Fruit fly (Drosophila melanogaster) whole organism, prepupa: ENCODE results near the gene Acph-1.
A peak's percentile ranks its signal among the peaks of the same experiment; 100 is the strongest.

Experiments used
- Blimp-1 ChIP-seq: fragments of 200-800 bp; sonication (Bioruptor generic); optimal IDR thresholded peaks from 3 replicates; lab custom pipeline; 2017; ENCODE audit warnings: missing biosample characterization, missing genetic modification characterization, mild to moderate bottlenecking, moderate library complexity, missing genetic modification reagents
- CG10631 ChIP-seq: fragments of 200-800 bp; sonication (Bioruptor generic); optimal IDR thresholded peaks from 2 replicates; lab custom pipeline; 2016; ENCODE audit warnings: missing biosample characterization, missing genetic modification characterization
- CG10669 ChIP-seq: fragments of 200-800 bp; sonication (Bioruptor generic); optimal IDR thresholded peaks from 3 replicates; lab custom pipeline; 2018; ENCODE audit warnings: missing biosample characterization, mild to moderate bottlenecking, missing genetic modification characterization, moderate library complexity
- CG11294 ChIP-seq: fragments of 200-800 bp; sonication (Bioruptor generic); IDR thresholded peaks from 2 replicates; pipeline ENCODE4 v1.3.6; 2022; ENCODE audit warnings: missing biosample characterization, missing genetic modification characterization
- CG11762 ChIP-seq: fragments of 200-800 bp; sonication (Bioruptor generic); optimal IDR thresholded peaks from 3 replicates; lab custom pipeline; 2016; ENCODE audit warnings: missing biosample characterization, missing genetic modification characterization; ENCODE audit not compliant: insufficient read depth
- CG15336 ChIP-seq: fragments of 200-800 bp; sonication (Bioruptor generic); IDR thresholded peaks from 2 replicates; pipeline ENCODE4 v1.3.6; 2022; ENCODE audit warnings: missing biosample characterization, missing genetic modification characterization
- CG1621 ChIP-seq: fragments of 200-800 bp; sonication (Bioruptor generic); optimal IDR thresholded peaks from 3 replicates; lab custom pipeline; 2018; ENCODE audit warnings: missing biosample characterization, mild to moderate bottlenecking, missing genetic modification characterization
- CG16779 ChIP-seq: fragments of 200-800 bp; sonication (Bioruptor generic); optimal IDR thresholded peaks from 3 replicates; lab custom pipeline; 2017; ENCODE audit warnings: missing biosample characterization, mild to moderate bottlenecking, missing genetic modification characterization
- CG3032 ChIP-seq: fragments of 200-800 bp; optimal IDR thresholded peaks from 2 replicates; lab custom pipeline; 2019; ENCODE audit warnings: missing biosample characterization, mild to moderate bottlenecking, missing genetic modification characterization, moderate library complexity
- CG31627 ChIP-seq: fragments of 200-800 bp; sonication (Bioruptor generic); optimal IDR thresholded peaks from 3 replicates; lab custom pipeline; 2016; ENCODE audit warnings: missing biosample characterization, missing genetic modification characterization
- CG32006 ChIP-seq: fragments of 200-800 bp; sonication (Bioruptor generic); optimal IDR thresholded peaks from 3 replicates; lab custom pipeline; 2017; ENCODE audit warnings: missing biosample characterization, mild to moderate bottlenecking, missing genetic modification characterization
- CG3919 ChIP-seq: fragments of 200-800 bp; sonication (Bioruptor generic); optimal IDR thresholded peaks from 3 replicates; lab custom pipeline; 2016; ENCODE audit warnings: missing biosample characterization, missing genetic modification characterization
- CG4318 ChIP-seq: fragments of 200-800 bp; sonication (Bioruptor generic); optimal IDR thresholded peaks from 3 replicates; lab custom pipeline; 2017; ENCODE audit warnings: missing biosample characterization, mild to moderate bottlenecking, missing genetic modification characterization
- CG6163 ChIP-seq: fragments of 200-800 bp; sonication (Bioruptor generic); IDR thresholded peaks from 3 replicates; pipeline ENCODE4 v1.3.6; 2022; ENCODE audit warnings: missing biosample characterization, missing genetic modification characterization
- CG6276 ChIP-seq: fragments of 200-800 bp; sonication (Bioruptor generic); optimal IDR thresholded peaks from 2 replicates; lab custom pipeline; 2017; ENCODE audit warnings: missing biosample characterization, mild to moderate bottlenecking, missing genetic modification characterization
- CG6792 ChIP-seq: fragments of 200-800 bp; sonication (Bioruptor generic); optimal IDR thresholded peaks from 3 replicates; lab custom pipeline; 2016; ENCODE audit warnings: missing biosample characterization, missing genetic modification characterization
- CG6808 ChIP-seq: fragments of 200-800 bp; sonication (Bioruptor generic); optimal IDR thresholded peaks from 3 replicates; lab custom pipeline; 2017; ENCODE audit warnings: missing biosample characterization, missing genetic modification characterization, mild to moderate bottlenecking, moderate library complexity, missing genetic modification reagents
- CG6854 ChIP-seq: fragments of 200-800 bp; sonication (Bioruptor generic); optimal IDR thresholded peaks from 2 replicates; lab custom pipeline; 2017; ENCODE audit warnings: missing biosample characterization, mild to moderate bottlenecking, missing genetic modification characterization
- CG7368 ChIP-seq: fragments of 200-800 bp; sonication (Bioruptor generic); optimal IDR thresholded peaks from 3 replicates; lab custom pipeline; 2016; ENCODE audit warnings: missing biosample characterization, missing genetic modification characterization
- CG8119 ChIP-seq: fragments of 200-800 bp; sonication (Bioruptor generic); IDR thresholded peaks from 3 replicates; pipeline ENCODE4 v1.3.6; 2022; ENCODE audit warnings: missing biosample characterization, missing genetic modification characterization
- CG8319 ChIP-seq: fragments of 200-800 bp; sonication (Bioruptor generic); optimal IDR thresholded peaks from 3 replicates; lab custom pipeline; 2016; ENCODE audit warnings: missing biosample characterization, missing genetic modification characterization
- CG9139 ChIP-seq: fragments of 200-800 bp; sonication (Bioruptor generic); optimal IDR thresholded peaks from 3 replicates; lab custom pipeline; 2017; ENCODE audit warnings: missing biosample characterization, mild to moderate bottlenecking, missing genetic modification characterization
- Eip75B ChIP-seq: fragments of 200-800 bp; sonication (Bioruptor generic); optimal IDR thresholded peaks from 3 replicates; lab custom pipeline; 2016; ENCODE audit warnings: missing biosample characterization, missing genetic modification characterization
- Eip78C ChIP-seq: fragments of 200-800 bp; sonication (Bioruptor generic); peaks from one replicate; lab custom pipeline; 2016; ENCODE audit warnings: missing biosample characterization, missing genetic modification characterization
- Ets96B ChIP-seq: fragments of 200-800 bp; optimal IDR thresholded peaks from 2 replicates; lab custom pipeline; 2019; ENCODE audit warnings: missing biosample characterization, mild to moderate bottlenecking, missing genetic modification characterization, moderate library complexity
- Hr4 ChIP-seq: fragments of 200-800 bp; sonication (Bioruptor generic); optimal IDR thresholded peaks from 3 replicates; lab custom pipeline; 2016; ENCODE audit warnings: missing biosample characterization, missing genetic modification characterization
- Lpt ChIP-seq: fragments of 200-800 bp; sonication (Bioruptor generic); optimal IDR thresholded peaks from 3 replicates; lab custom pipeline; 2016; ENCODE audit warnings: missing biosample characterization, missing genetic modification characterization
- Met ChIP-seq: fragments of 200-800 bp; sonication (Bioruptor generic); optimal IDR thresholded peaks from 3 replicates; lab custom pipeline; 2016; ENCODE audit warnings: missing biosample characterization, missing genetic modification characterization
- OdsH ChIP-seq: fragments of 200-800 bp; sonication (Bioruptor generic); optimal IDR thresholded peaks from 3 replicates; lab custom pipeline; 2016; ENCODE audit warnings: missing biosample characterization, missing genetic modification characterization
- Smox ChIP-seq: fragments of 200-800 bp; sonication (Bioruptor generic); optimal IDR thresholded peaks from 3 replicates; lab custom pipeline; 2016; ENCODE audit warnings: missing biosample characterization, missing genetic modification characterization
- Sox102F ChIP-seq: fragments of 200-800 bp; sonication (Bioruptor generic); optimal IDR thresholded peaks from 2 replicates; lab custom pipeline; 2016; ENCODE audit warnings: missing biosample characterization, mild to moderate bottlenecking, missing genetic modification characterization
- Sox14 ChIP-seq: fragments of 200-800 bp; sonication (Bioruptor generic); optimal IDR thresholded peaks from 3 replicates; lab custom pipeline; 2016; ENCODE audit warnings: missing biosample characterization, missing genetic modification characterization
- achi ChIP-seq: fragments of 200-800 bp; sonication (Bioruptor generic); optimal IDR thresholded peaks from 3 replicates; lab custom pipeline; 2016; ENCODE audit warnings: missing biosample characterization, missing genetic modification characterization
- acj6 ChIP-seq: fragments of 200-800 bp; sonication (Bioruptor generic); optimal IDR thresholded peaks from 3 replicates; lab custom pipeline; 2016; ENCODE audit warnings: missing biosample characterization, missing genetic modification characterization
- dac ChIP-seq: fragments of 200-800 bp; sonication (Bioruptor generic); optimal IDR thresholded peaks from 2 replicates; lab custom pipeline; 2017; ENCODE audit warnings: missing biosample characterization, mild to moderate bottlenecking, missing genetic modification characterization
- dsx ChIP-seq: fragments of 200-800 bp; optimal IDR thresholded peaks from 3 replicates; lab custom pipeline; 2019; ENCODE audit warnings: missing biosample characterization, mild to moderate bottlenecking, missing genetic modification characterization, moderate library complexity; ENCODE audit not compliant: poor library complexity, severe bottlenecking
- eg ChIP-seq: fragments of 200-800 bp; sonication (Bioruptor generic); IDR thresholded peaks from 3 replicates; pipeline ENCODE4 v1.3.6; 2022; ENCODE audit warnings: missing biosample characterization, missing genetic modification characterization
- esn ChIP-seq: fragments of 200-800 bp; sonication (Bioruptor generic); optimal IDR thresholded peaks from 2 replicates; lab custom pipeline; 2016; ENCODE audit warnings: missing biosample characterization, mild to moderate bottlenecking, missing genetic modification characterization, moderate library complexity
- fd85E ChIP-seq: fragments of 200-800 bp; sonication (Bioruptor generic); optimal IDR thresholded peaks from 3 replicates; lab custom pipeline; 2016; ENCODE audit warnings: missing biosample characterization, missing genetic modification characterization
- lz ChIP-seq: fragments of 200-800 bp; sonication (Bioruptor generic); optimal IDR thresholded peaks from 3 replicates; lab custom pipeline; 2016; ENCODE audit warnings: missing biosample characterization, missing genetic modification characterization
- net ChIP-seq: fragments of 200-800 bp; sonication (Bioruptor generic); optimal IDR thresholded peaks from 3 replicates; lab custom pipeline; 2016; ENCODE audit warnings: missing biosample characterization, missing genetic modification characterization
- pdm3 ChIP-seq: fragments of 200-800 bp; sonication (Bioruptor generic); optimal IDR thresholded peaks from 3 replicates; lab custom pipeline; 2016; ENCODE audit warnings: missing biosample characterization, missing genetic modification characterization
- salr ChIP-seq, 2 experiments: fragments of 200-800 bp; sonication (Bioruptor generic); optimal IDR thresholded peaks; 3 replicates each; lab custom pipeline; 2016 to 2018; ENCODE audit warnings: missing biosample characterization in 2 of 2, missing genetic modification characterization in 2 of 2, mild to moderate bottlenecking in 1 of 2
- spab ChIP-seq: fragments of 200-800 bp; sonication (Bioruptor generic); optimal IDR thresholded peaks from 2 replicates; lab custom pipeline; 2017; ENCODE audit warnings: missing biosample characterization, mild to moderate bottlenecking, missing genetic modification characterization, missing genetic modification reagents
- ss ChIP-seq, 2 experiments: fragments of 200-800 bp; sonication (Bioruptor generic); optimal IDR thresholded peaks; 2 replicates in 1 of 2; 3 replicates in 1 of 2; lab custom pipeline; 2017 to 2018; ENCODE audit warnings: mild to moderate bottlenecking in 2 of 2, missing biosample characterization in 2 of 2, missing genetic modification characterization in 2 of 2, moderate library complexity in 1 of 2
- svp ChIP-seq: fragments of 200-800 bp; sonication (Bioruptor generic); peaks from one replicate; lab custom pipeline; 2016; ENCODE audit warnings: missing biosample characterization, missing genetic modification characterization

The Acph-1 gene

DNA sequence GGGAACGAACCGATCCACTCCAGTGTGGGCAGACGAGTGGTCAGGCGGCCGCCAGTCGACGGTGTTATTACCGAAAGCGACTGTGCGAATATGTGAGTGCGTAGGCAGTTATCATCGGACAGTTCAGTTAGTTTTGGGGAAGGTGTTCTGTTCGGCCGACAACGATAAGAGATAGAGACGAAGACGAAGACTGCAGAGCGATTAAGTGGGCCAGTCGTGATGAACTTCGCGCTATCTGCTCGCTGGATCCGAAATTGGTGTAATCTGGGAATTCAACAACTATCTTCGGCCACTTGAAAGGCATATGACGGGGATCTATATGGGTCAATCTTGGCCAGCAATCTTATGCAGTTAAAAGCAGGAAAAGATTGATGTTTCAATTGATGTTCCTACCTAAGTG is 16.0 kb upstream of the Acph-1 start, which contains the start of gene CG7912:
CG7912 (minus strand) TSS at position 17 of the 400 bp plus-strand sequence.
- TF ChIP-seq CG16779 (tag; lab: Kevin White, UChicago) (no peak), Blimp-1 (GFP tag; lab: Kevin White, UChicago) (no peak), Sox14 (GFP tag; lab: Kevin White, UChicago) (no peak), pdm3 (GFP tag; lab: Kevin White, UChicago) (no peak), ss (GFP tag; optimal IDR thresholded peaks at IDR 0.05; lab: Kevin White, UChicago) (no peak), fd85E (GFP tag; lab: Kevin White, UChicago) (no peak), CG15336 (GFP tag; lab: Robert Waterston, UW) (no peak), OdsH (GFP tag; lab: Kevin White, UChicago) (no peak), CG3032 (no peak), CG6808 (GFP tag; lab: Kevin White, UChicago) (no peak), spab (no peak), CG11762 (GFP tag; lab: Kevin White, UChicago) (no peak), CG7368 (GFP tag; lab: Kevin White, UChicago) (no peak), CG10631 (GFP tag; lab: Kevin White, UChicago) (no peak), Sox102F (GFP tag; lab: Kevin White, UChicago) (no peak), Lpt (GFP tag; lab: Kevin White, UChicago) (no peak)

dm6 chr3R:30005332-30005979 is 12.2 kb upstream of the Acph-1 start:
- TF ChIP-seq CG1621 (tag; lab: Kevin White, UChicago) (peak; percentile 66), dsx (GFP tag; lab: Kevin White, UChicago) (peak; percentile 16), Smox (GFP tag; lab: Kevin White, UChicago) (no peak), OdsH (GFP tag; lab: Kevin White, UChicago) (no peak), esn (no peak), ss (GFP tag; optimal IDR thresholded peaks at IDR 0.05; lab: Kevin White, UChicago) (peak; percentile 81 to 85), CG6276 (GFP tag; lab: Kevin White, UChicago) (no peak), CG6163 (peak; percentile 84), lz (GFP tag; lab: Kevin White, UChicago) (no peak), dac (GFP tag; lab: Kevin White, UChicago) (no peak), Ets96B (tag; lab: Kevin White, UChicago) (peak; percentile 49), salr (GFP tag; optimal IDR thresholded peaks at IDR 0.05; lab: Kevin White, UChicago) (peak in 1 of 2 experiments; percentile 1), CG31627 (no peak), CG10669 (GFP tag; lab: Kevin White, UChicago) (no peak), CG6854 (GFP tag; lab: Kevin White, UChicago) (no peak), Sox14 (GFP tag; lab: Kevin White, UChicago) (no peak), CG7368 (GFP tag; lab: Kevin White, UChicago) (no peak), Eip78C (GFP tag; lab: Kevin White, UChicago) (peak; percentile 62), achi (peak; percentile 12), CG15336 (GFP tag; lab: Robert Waterston, UW) (peak; percentile 41; the same call in 1 of the 2 replicates), acj6 (no peak), CG32006 (peak; percentile 47), eg (GFP tag; lab: Robert Waterston, UW) (peak; percentile 87), CG11294 (GFP tag; lab: Robert Waterston, UW) (peak; percentile 12; the same call in 1 of the 2 replicates), svp (GFP tag; lab: Kevin White, UChicago) (no peak), CG10631 (GFP tag; lab: Kevin White, UChicago) (peak; percentile 51), CG3919 (GFP tag; lab: Kevin White, UChicago) (peak; percentile 10), net (no peak), spab (peak; percentile 58), Hr4 (GFP tag; lab: Kevin White, UChicago) (no peak), CG16779 (tag; lab: Kevin White, UChicago) (peak; percentile 78), CG9139 (GFP tag; lab: Kevin White, UChicago) (peak; percentile 75), CG6792 (GFP tag; lab: Kevin White, UChicago) (no peak), CG3032 (peak; percentile 24), CG8319 (no peak), Eip75B (GFP tag; lab: Kevin White, UChicago) (peak; percentile 41), Lpt (GFP tag; lab: Kevin White, UChicago) (peak; percentile 63), CG6808 (GFP tag; lab: Kevin White, UChicago) (peak; percentile 77), CG8119 (GFP tag; lab: Robert Waterston, UW) (peak; percentile 67), Met (GFP tag; lab: Kevin White, UChicago) (no peak), CG4318 (GFP tag; lab: Kevin White, UChicago) (no peak)
- TF ChIP-seq, all 60 proteins: peak for 22
